Fruit fly (Drosophila melanogaster): Measurements from ENCODE around the gene RpL36A.

RpL36A gene

dm6 chr2L:8009283-8010211, 33.2 kb downstream of the RpL36A start, which contains the start of gene CG12560 (continued):
- TF ChIP-seq chinmo (GFP tag; IDR thresholded peaks at IDR 0.05; ENCODE audit: partially characterized antibody) (peak; percentile 73; the same call in 2 of the 4 replicates), usp (GFP tag; optimal IDR thresholded peaks at IDR 0.05) (no peak), twi (tag; optimal IDR thresholded peaks at IDR 0.05) (no peak), sens-2 (GFP tag; IDR thresholded peaks at IDR 0.05) (peak; percentile 55), chm (GFP tag; IDR thresholded peaks at IDR 0.05) (peak; percentile 40; the same call in 1 of the 2 replicates), sna (GFP tag; IDR thresholded peaks at IDR 0.05; ENCODE audit: partially characterized antibody) (no peak), NfI (GFP tag; optimal IDR thresholded peaks at IDR 0.05) (peak; percentile 12), CG15269 (tag; optimal IDR thresholded peaks at IDR 0.05) (peak; percentile 26), Xbp1 (GFP tag; optimal IDR thresholded peaks at IDR 0.05) (no peak), Hand (GFP tag; optimal IDR thresholded peaks at IDR 0.05) (no peak), grn (GFP tag; optimal IDR thresholded peaks at IDR 0.05) (peak; percentile 78), Camta (GFP tag; optimal IDR thresholded peaks at IDR 0.05) (peak; percentile 20), PHDP (tag; optimal IDR thresholded peaks at IDR 0.05) (peak; percentile 23), ranshi (GFP tag; IDR thresholded peaks at IDR 0.05) (peak; percentile 37; the same call in 1 of the 2 replicates), ftz-f1 (GFP tag; optimal IDR thresholded peaks at IDR 0.05) (peak; percentile 80), CG6689 (GFP tag; IDR thresholded peaks at IDR 0.05) (peak; percentile 23; the same call in 1 of the 2 replicates), CG4617 (GFP tag; optimal IDR thresholded peaks at IDR 0.05; ENCODE audit: borderline replicate concordance) (no peak), insv (GFP tag; optimal IDR thresholded peaks at IDR 0.05) (no peak), Rfx (GFP tag; IDR thresholded peaks at IDR 0.05) (peak; percentile 21; the same call in 1 of the 2 replicates), CG10209 (GFP tag; optimal IDR thresholded peaks at IDR 0.05) (no peak), CG11504 (tag; optimal IDR thresholded peaks at IDR 0.05) (peak; percentile 64), CHES-1-like (GFP tag; optimal IDR thresholded peaks at IDR 0.05) (no peak), CG17568 (GFP tag; optimal IDR thresholded peaks at IDR 0.05) (peak; percentile 45), gfzf (GFP tag; optimal IDR thresholded peaks at IDR 0.05) (no peak), CG11696 (GFP tag; IDR thresholded peaks at IDR 0.05) (no peak), unpg (GFP tag; optimal IDR thresholded peaks at IDR 0.05) (no peak), gsb (GFP tag; IDR thresholded peaks at IDR 0.05) (no peak), D19B (GFP tag; optimal IDR thresholded peaks at IDR 0.05) (peak; percentile 70), seq (GFP tag; IDR thresholded peaks at IDR 0.05) (0 out of 2 replicates have a peak, but pooled peaks have one; percentile 7), sqz (GFP tag; optimal IDR thresholded peaks at IDR 0.05) (peak; percentile 27), CG14965 (GFP tag; optimal IDR thresholded peaks at IDR 0.05; ENCODE audit: borderline replicate concordance) (no peak), sob (GFP tag; IDR thresholded peaks at IDR 0.05) (0 out of 2 replicates have a peak, but pooled peaks have one; percentile 37), Fer2 (tag; optimal IDR thresholded peaks at IDR 0.05) (no peak), ken (GFP tag; IDR thresholded peaks at IDR 0.05) (no peak), Oli (tag; optimal IDR thresholded peaks at IDR 0.05) (no peak), CG11093 (GFP tag; IDR thresholded peaks at IDR 0.05) (no peak), CG17385 (GFP tag; optimal IDR thresholded peaks at IDR 0.05) (peak; percentile 21), Med (GFP tag) (peak; percentile 33), zfh2 (GFP tag; optimal IDR thresholded peaks at IDR 0.05) (no peak), E2f2 (GFP tag; IDR thresholded peaks at IDR 0.05) (peak; percentile 18; the same call in 1 of the 2 replicates), Mad (GFP tag; optimal IDR thresholded peaks at IDR 0.05) (no peak), Bgb (GFP tag; IDR thresholded peaks at IDR 0.05; ENCODE audit: partially characterized antibody) (no peak), CG3163 (GFP tag; optimal IDR thresholded peaks at IDR 0.05) (peak; percentile 95), CG3838 (GFP tag; optimal IDR thresholded peaks at IDR 0.05) (peak; percentile 15), Atf-2 (GFP tag; optimal IDR thresholded peaks at IDR 0.05) (no peak)
